Fruit fly (Drosophila melanogaster) whole organism, embryonic: ENCODE measurements around the gene Cpsf100.

Source experiments
- BEAF-32 ChIP-seq: fragments of 200-800 bp; sonication (Bioruptor generic); optimal IDR thresholded peaks from 3 replicates; lab custom pipeline; 2017; ENCODE audit warnings: missing biosample characterization, missing genetic modification characterization, mild to moderate bottlenecking, moderate library complexity, missing genetic modification reagents
- CG11560 ChIP-seq: fragments of 200-800 bp; sonication (Bioruptor generic); IDR thresholded peaks from 3 replicates; pipeline ENCODE4 v1.3.6; 2022; ENCODE audit warnings: missing biosample characterization, missing genetic modification characterization
- CG12299 ChIP-seq: fragments of 200-800 bp; sonication (Bioruptor generic); optimal IDR thresholded peaks from 2 replicates; lab custom pipeline; 2018; ENCODE audit warnings: missing biosample characterization, mild to moderate bottlenecking, missing genetic modification characterization
- CG14050 ChIP-seq: fragments of 200-800 bp; sonication (Bioruptor generic); IDR thresholded peaks from 3 replicates; pipeline ENCODE4 v1.3.6; 2022; ENCODE audit warnings: missing biosample characterization, missing genetic modification characterization
- CG1602 ChIP-seq: fragments of 200-800 bp; sonication (Bioruptor generic); optimal IDR thresholded peaks from 3 replicates; lab custom pipeline; 2016; ENCODE audit warnings: missing biosample characterization, missing genetic modification characterization
- CG32772 ChIP-seq: fragments of 200-800 bp; sonication (Bioruptor generic); IDR thresholded peaks from 2 replicates; pipeline ENCODE4 v1.3.6; 2022; ENCODE audit warnings: missing biosample characterization, missing genetic modification characterization
- CG34224 ChIP-seq: fragments of 200-800 bp; sonication (Bioruptor generic); IDR thresholded peaks from 3 replicates; pipeline ENCODE4 v1.3.6; 2022; ENCODE audit warnings: missing biosample characterization, missing genetic modification characterization; ENCODE audit not compliant: partially characterized antibody
- CG3726 ChIP-seq: fragments of 200-800 bp; sonication (Bioruptor generic); IDR thresholded peaks from 3 replicates; pipeline ENCODE4, ENCODE4 v1.3.6; 2022; ENCODE audit warnings: missing biosample characterization, missing genetic modification characterization
- CG3847 ChIP-seq: fragments of 200-800 bp; sonication (Bioruptor generic); IDR thresholded peaks from 2 replicates; pipeline ENCODE4 v1.3.6; 2022; ENCODE audit warnings: missing biosample characterization, missing genetic modification characterization
- CG4730 ChIP-seq: fragments of 200-800 bp; sonication (Bioruptor generic); IDR thresholded peaks from 2 replicates; pipeline ENCODE4 v1.3.6; 2022; ENCODE audit warnings: missing biosample characterization, missing genetic modification characterization
- CG6813 ChIP-seq: fragments of 200-800 bp; sonication (Bioruptor generic); optimal IDR thresholded peaks from 2 replicates; lab custom pipeline; 2017; ENCODE audit warnings: missing biosample characterization, missing genetic modification characterization, mild to moderate bottlenecking, moderate library complexity, missing genetic modification reagents
- CG7556 ChIP-seq: fragments of 200-800 bp; sonication (Bioruptor generic); optimal IDR thresholded peaks from 2 replicates; lab custom pipeline; 2017; ENCODE audit warnings: missing biosample characterization, mild to moderate bottlenecking, missing genetic modification characterization
- CG7745 ChIP-seq: fragments of 200-800 bp; sonication (Bioruptor generic); optimal IDR thresholded peaks from 2 replicates; lab custom pipeline; 2018; ENCODE audit warnings: missing biosample characterization, mild to moderate bottlenecking, missing genetic modification characterization, moderate library complexity
- CG8765 ChIP-seq: fragments of 200-800 bp; sonication (Bioruptor generic); IDR thresholded peaks from 2 replicates; pipeline ENCODE4 v1.3.6; 2022; ENCODE audit warnings: missing biosample characterization, missing genetic modification characterization
- CG8924 ChIP-seq: fragments of 200-800 bp; optimal IDR thresholded peaks from 3 replicates; lab custom pipeline; 2019; ENCODE audit warnings: missing biosample characterization, mild to moderate bottlenecking, missing genetic modification characterization, moderate library complexity
- CG8944 ChIP-seq: fragments of 200-800 bp; sonication (Bioruptor generic); optimal IDR thresholded peaks from 3 replicates; lab custom pipeline; 2016; ENCODE audit warnings: missing biosample characterization, missing genetic modification characterization
- CG9817 ChIP-seq: fragments of 200-800 bp; sonication (Bioruptor generic); optimal IDR thresholded peaks from 2 replicates; lab custom pipeline; 2018; ENCODE audit warnings: missing biosample characterization, mild to moderate bottlenecking, missing genetic modification characterization, moderate library complexity
- CrebB ChIP-seq: fragments of 200-800 bp; sonication (Bioruptor generic); optimal IDR thresholded peaks from 3 replicates; lab custom pipeline; 2018; ENCODE audit warnings: missing biosample characterization, mild to moderate bottlenecking, missing genetic modification characterization
- Dfd ChIP-seq, 2 experiments: fragments of >200 bp; optimal IDR thresholded peaks; 2 replicates each; lab custom pipeline; 2017; ENCODE audit warnings: missing biosample characterization in 2 of 2, missing genetic modification characterization in 2 of 2
- Hmx ChIP-seq: fragments of 200-800 bp; sonication (Bioruptor generic); optimal IDR thresholded peaks from 2 replicates; lab custom pipeline; 2016; ENCODE audit warnings: missing biosample characterization, missing genetic modification characterization
- Hr78 ChIP-seq, 2 experiments: fragments of 200-800 bp in 1 of 2; fragments of >200 bp in 1 of 2; sonication (Bioruptor generic) in 1 of 2; optimal IDR thresholded peaks; 2 replicates each; lab custom pipeline; 2017 to 2019; ENCODE audit warnings: missing biosample characterization in 2 of 2, missing genetic modification characterization in 2 of 2, mild to moderate bottlenecking in 1 of 2, moderate library complexity in 1 of 2
- Mrtf ChIP-seq: fragments of 200-800 bp; sonication (Bioruptor generic); IDR thresholded peaks from 3 replicates; pipeline ENCODE4 v1.3.6; 2022; ENCODE audit warnings: missing biosample characterization, missing genetic modification characterization
- Spps ChIP-seq: fragments of 200-800 bp; sonication (Bioruptor generic); optimal IDR thresholded peaks from 2 replicates; lab custom pipeline; 2018; ENCODE audit warnings: missing biosample characterization, mild to moderate bottlenecking, missing genetic modification characterization
- ab ChIP-seq: fragments of 200-800 bp; sonication (Bioruptor generic); optimal IDR thresholded peaks from 2 replicates; lab custom pipeline; 2016; ENCODE audit warnings: missing biosample characterization, missing genetic modification characterization
- dimm ChIP-seq: fragments of 200-800 bp; sonication (Bioruptor generic); IDR thresholded peaks from 2 replicates; pipeline ENCODE4 v1.3.6; 2022; ENCODE audit warnings: missing biosample characterization, missing genetic modification characterization
- dmrt11E ChIP-seq: fragments of 200-800 bp; sonication (Bioruptor generic); optimal IDR thresholded peaks from 3 replicates; lab custom pipeline; 2018; ENCODE audit warnings: missing biosample characterization, mild to moderate bottlenecking, missing genetic modification characterization, moderate library complexity
- emc ChIP-seq: fragments of 200-800 bp; sonication (Bioruptor generic); optimal IDR thresholded peaks from 2 replicates; lab custom pipeline; 2016; ENCODE audit warnings: missing biosample characterization, missing genetic modification characterization
- en ChIP-seq: fragments of 200-800 bp; sonication (Bioruptor generic); optimal IDR thresholded peaks from 2 replicates; lab custom pipeline; 2016; ENCODE audit warnings: missing biosample characterization, missing genetic modification characterization
- fru ChIP-seq: fragments of >200 bp; optimal IDR thresholded peaks from 2 replicates; lab custom pipeline; 2017
- ham ChIP-seq: fragments of 200-800 bp; sonication (Bioruptor generic); IDR thresholded peaks from 2 replicates; pipeline ENCODE4 v1.3.6; 2022; ENCODE audit warnings: missing biosample characterization, missing genetic modification characterization
- hb ChIP-seq: fragments of 200-800 bp; sonication (Bioruptor generic); IDR thresholded peaks from 3 replicates; pipeline ENCODE4 v1.3.6; 2022; ENCODE audit warnings: missing biosample characterization, missing genetic modification characterization; ENCODE audit not compliant: partially characterized antibody
- lbe ChIP-seq: fragments of 200-800 bp; sonication (Bioruptor generic); optimal IDR thresholded peaks from 2 replicates; lab custom pipeline; 2016; ENCODE audit warnings: missing biosample characterization, mild to moderate bottlenecking, missing genetic modification characterization
- pan ChIP-seq, 4 experiments: fragments of >200 bp in 3 of 4; fragments of 200-800 bp in 1 of 4; sonication (Bioruptor generic) in 1 of 4; optimal IDR thresholded peaks in 3 of 4; IDR thresholded peaks in 1 of 4; 2 replicates each; pipeline versions ENCODE4 v1.3.6 to Lab custom; 2017 to 2022; ENCODE audit warnings: missing biosample characterization in 2 of 4, missing genetic modification characterization in 2 of 4, mixed read lengths in 1 of 4
- pros ChIP-seq: fragments of 200-800 bp; sonication (Bioruptor generic); optimal IDR thresholded peaks from 3 replicates; lab custom pipeline; 2019; ENCODE audit warnings: missing biosample characterization, mild to moderate bottlenecking, missing genetic modification characterization, moderate library complexity
- sob ChIP-seq: fragments of 200-800 bp; sonication (Bioruptor generic); IDR thresholded peaks from 2 replicates; pipeline ENCODE4 v1.3.6; 2022; ENCODE audit warnings: missing biosample characterization, missing genetic modification characterization
- tio ChIP-seq: fragments of 200-800 bp; sonication (Bioruptor generic); optimal IDR thresholded peaks from 2 replicates; lab custom pipeline; 2017; ENCODE audit warnings: missing biosample characterization, missing genetic modification characterization, inconsistent platforms
- trh ChIP-seq: fragments of 200-800 bp; sonication (Bioruptor generic); optimal IDR thresholded peaks from 2 replicates; lab custom pipeline; 2016; ENCODE audit warnings: missing biosample characterization, missing genetic modification characterization
- wor ChIP-seq: fragments of 200-800 bp; sonication (Bioruptor generic); IDR thresholded peaks from 2 replicates; pipeline ENCODE4 v1.3.6; 2022; ENCODE audit warnings: missing biosample characterization, missing genetic modification characterization
- yki ChIP-seq: fragments of >200 bp; optimal IDR thresholded peaks from 3 replicates; lab custom pipeline; 2018
- zen ChIP-seq: fragments of 200-800 bp; sonication (Bioruptor generic); optimal IDR thresholded peaks from 3 replicates; lab custom pipeline; 2018; ENCODE audit warnings: missing biosample characterization, mild to moderate bottlenecking, missing genetic modification characterization, moderate library complexity

Cpsf100 gene

DNA sequence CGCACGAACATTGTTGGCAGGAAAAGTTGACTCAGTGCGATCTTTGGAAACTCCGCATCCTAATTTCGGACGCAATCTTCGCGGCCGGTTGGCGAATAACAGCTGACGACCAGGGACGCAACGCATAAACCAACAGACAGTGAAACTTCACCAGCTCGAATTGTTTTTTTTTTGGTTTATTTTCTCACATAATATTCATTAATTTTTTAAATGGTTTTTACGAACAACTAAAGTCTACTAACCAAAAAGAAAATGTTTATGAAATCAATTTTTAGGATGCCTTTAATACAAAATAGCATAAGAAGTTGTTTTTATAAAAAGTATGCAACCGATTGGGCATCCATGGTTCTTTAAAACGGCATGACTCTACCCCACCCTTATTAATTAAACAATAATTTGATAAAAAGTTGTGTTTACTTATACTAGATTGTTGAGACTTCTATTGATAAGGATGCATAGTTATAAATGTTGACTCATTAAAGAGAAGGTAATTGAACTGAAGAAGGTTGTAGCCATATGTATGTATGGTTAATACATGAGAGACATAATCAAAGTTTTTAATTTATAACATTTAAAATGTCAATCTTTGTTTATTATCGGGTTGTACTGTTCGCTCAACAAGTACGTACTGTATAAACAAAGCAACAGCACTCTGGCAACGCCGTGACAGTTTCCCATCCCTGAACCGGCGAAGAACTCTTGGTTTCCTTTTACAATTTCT is at the start of gene Cpsf100, which contains the start of gene beta4GalNAcTB (continued):
- TF ChIP-seq CG7745 (peak; percentile 56), CG12299 (tag; lab: Kevin White, UChicago) (peak; percentile 3), pros (GFP tag; lab: Kevin White, UChicago) (no peak), Hmx (peak; percentile 46), en (GFP tag; lab: Kevin White, UChicago) (no peak), ab (GFP tag; lab: Kevin White, UChicago) (peak; percentile 7), CG8765 (GFP tag; lab: Robert Waterston, UW) (peak; percentile 30; the same call in 1 of the 2 replicates), yki (no peak), CrebB (tag; lab: Kevin White, UChicago) (no peak), hb (GFP tag; lab: Robert Waterston, UW) (no peak), Hr78 (GFP tag; optimal IDR thresholded peaks at IDR 0.05; lab: Kevin White, UChicago) (no peak), dimm (GFP tag; lab: Robert Waterston, UW) (no peak), ham (GFP tag; lab: Robert Waterston, UW) (no peak), trh (peak; percentile 21), emc (GFP tag; lab: Kevin White, UChicago) (no peak), CG7556 (peak; percentile 84), zen (tag; lab: Kevin White, UChicago) (peak; percentile 56), tio (GFP tag; lab: Kevin White, UChicago) (peak; percentile 95), sob (GFP tag; lab: Robert Waterston, UW) (peak; percentile 48; the same call in 1 of the 2 replicates), CG3847 (peak; percentile 49), CG1602 (GFP tag; lab: Kevin White, UChicago) (peak; percentile 72), dmrt11E (tag; lab: Kevin White, UChicago) (peak; percentile 72), Mrtf (peak; percentile 29; the same call in 1 of the 3 replicates), BEAF-32 (GFP tag; lab: Kevin White, UChicago) (peak; percentile 7), CG9817 (tag; lab: Kevin White, UChicago) (peak; percentile 61), CG11560 (tag; lab: Robert Waterston, UW) (0 out of 3 replicates have a peak, but pooled peaks have one; percentile 42), fru (no peak), Spps (tag; lab: Kevin White, UChicago) (peak; percentile 1), CG32772 (peak; percentile 64), Dfd (GFP tag; optimal IDR thresholded peaks at IDR 0.05; lab: Kevin White, UChicago) (no peak), wor (peak; percentile 21; the same call in 1 of the 2 replicates), lbe (GFP tag; lab: Kevin White, UChicago) (no peak), CG8924 (tag; lab: Kevin White, UChicago) (peak; percentile 83), CG6813 (GFP tag; lab: Kevin White, UChicago) (no peak), CG8944 (GFP tag; lab: Kevin White, UChicago) (peak; percentile 35), CG34224 (no peak), CG14050 (peak; percentile 18; the same call in 1 of the 3 replicates), pan (optimal IDR thresholded peaks at IDR 0.05; lab: Kevin White, UChicago) (no peak), pan (GFP tag; optimal IDR thresholded peaks at IDR 0.05 in 1 of 2, IDR thresholded peaks at IDR 0.05 in 1 of 2) (peak in 1 of 2 experiments; percentile 48), CG4730 (GFP tag; lab: Robert Waterston, UW) (peak; percentile 27), CG3726 (GFP tag; lab: Robert Waterston, UW) (peak; percentile 9; the same call in 1 of the 3 replicates)
